Comparison of ENCODE assay signal across 6 worm cellular contexts in genomic region chrV:8221083-8221538, ce11.
TF ChIP-seq lines count a peak whose summit lies in the region.

Gene cogc-6 (minus strand): TSS chrV:8221316.
Gene air-1 (plus strand): TSS chrV:8221488.

TF ChIP-seq in whole organism, L1 larva, 84 proteins besides CTCF, POLR2A, EP300 and RAD21 (continues in another document):
- TF ChIP-seq ztf-4 (tag; optimal IDR thresholded peaks at IDR 0.05; lab: Kevin White, UChicago) (no peak), unc-30 (tag; optimal IDR thresholded peaks at IDR 0.05; lab: Kevin White, UChicago) (no peak), mep-1 (tag; optimal IDR thresholded peaks at IDR 0.05; lab: Kevin White, UChicago) (no peak), nhr-20 (tag; optimal IDR thresholded peaks at IDR 0.05; lab: Kevin White, UChicago) (no peak), vab-15 (tag; optimal IDR thresholded peaks at IDR 0.05; lab: Kevin White, UChicago) (no peak), zag-1 (tag; optimal IDR thresholded peaks at IDR 0.05; lab: Kevin White, UChicago) (no peak), F16B12.6 (tag; optimal IDR thresholded peaks at IDR 0.05; lab: Kevin White, UChicago) (no peak), lir-3 (tag; optimal IDR thresholded peaks at IDR 0.05; lab: Kevin White, UChicago; ENCODE audit: poor library complexity) (no peak), nhr-19 (GFP tag; conservative IDR thresholded peaks at IDR 0.05; lab: Robert Waterston, UW) (no peak), alr-1 (tag; optimal IDR thresholded peaks at IDR 0.05; lab: Kevin White, UChicago; ENCODE audit: borderline replicate concordance) (no peak), ama-1 (optimal IDR thresholded peaks at IDR 0.05; lab: Kevin White, UChicago) (no peak), ceh-82 (tag; optimal IDR thresholded peaks at IDR 0.05; lab: Kevin White, UChicago) (no peak), snu-23 (GFP tag; optimal IDR thresholded peaks at IDR 0.05; lab: Kevin White, UChicago) (peak; percentile 35), unc-62 (GFP tag; optimal IDR thresholded peaks at IDR 0.05; lab: Kevin White, UChicago) (no peak), fkh-4 (tag; optimal IDR thresholded peaks at IDR 0.05; lab: Kevin White, UChicago; ENCODE audit: borderline replicate concordance) (no peak)

TF ChIP-seq in whole organism, L2 larva, 48 proteins besides CTCF, POLR2A, EP300 and RAD21:
- peak; percentile 48 for TF ChIP-seq C34F6.9 (tag; optimal IDR thresholded peaks at IDR 0.05; lab: Kevin White, UChicago)
- TF ChIP-seq nhr-21 (tag; optimal IDR thresholded peaks at IDR 0.05; lab: Kevin White, UChicago) = no peak
- TF ChIP-seq nhr-11 (tag; optimal IDR thresholded peaks at IDR 0.05; lab: Kevin White, UChicago) = no peak
- TF ChIP-seq snpc-4 (tag; optimal IDR thresholded peaks at IDR 0.05; lab: Kevin White, UChicago) = peak; percentile 11
- TF ChIP-seq fos-1 (tag; optimal IDR thresholded peaks at IDR 0.05; lab: Kevin White, UChicago) = no peak
- no peak for TF ChIP-seq mbf-1 (tag; optimal IDR thresholded peaks at IDR 0.05; lab: Kevin White, UChicago)
- peak in 1 of 2 experiments; percentile 41 for TF ChIP-seq lsy-2 (tag; optimal IDR thresholded peaks at IDR 0.05; lab: Kevin White, UChicago)
- peak; percentile 34 for TF ChIP-seq unc-55 (GFP tag; optimal IDR thresholded peaks at IDR 0.05; lab: Kevin White, UChicago)
- peak; percentile 44 for TF ChIP-seq nhr-129 (tag; optimal IDR thresholded peaks at IDR 0.05; lab: Kevin White, UChicago)
- TF ChIP-seq elt-3 (tag; optimal IDR thresholded peaks at IDR 0.05; lab: Kevin White, UChicago) = no peak
- peak; percentile 53 for TF ChIP-seq gmeb-1 (tag; optimal IDR thresholded peaks at IDR 0.05; lab: Kevin White, UChicago)
- no peak for TF ChIP-seq ZK546.5 (tag; optimal IDR thresholded peaks at IDR 0.05; lab: Kevin White, UChicago)
- TF ChIP-seq dmd-4 (tag; optimal IDR thresholded peaks at IDR 0.05; lab: Kevin White, UChicago) = no peak
- no peak for TF ChIP-seq nhr-6 (tag; optimal IDR thresholded peaks at IDR 0.05; lab: Kevin White, UChicago)
- peak; percentile 88 for TF ChIP-seq crh-2 (tag; optimal IDR thresholded peaks at IDR 0.05; lab: Kevin White, UChicago)
- no peak for TF ChIP-seq nhr-237 (tag; optimal IDR thresholded peaks at IDR 0.05; lab: Kevin White, UChicago)
TF ChIP-seq in whole organism, L2 larva: peak in this region for 7.

TF ChIP-seq in whole organism, L3 larva, 47 proteins besides CTCF, POLR2A, EP300 and RAD21:
- TF ChIP-seq egl-5 (tag; optimal IDR thresholded peaks at IDR 0.05; lab: Kevin White, UChicago) (no peak), nhr-28 (tag; optimal IDR thresholded peaks at IDR 0.05; lab: Kevin White, UChicago) (no peak), snpc-4 (tag; optimal IDR thresholded peaks at IDR 0.05; lab: Kevin White, UChicago) (peak; percentile 53), pha-4 (tag; optimal IDR thresholded peaks at IDR 0.05; lab: Kevin White, UChicago) (peak; percentile 43), ceh-28 (tag; optimal IDR thresholded peaks at IDR 0.05; lab: Kevin White, UChicago) (peak; percentile 60), nhr-25 (tag; optimal IDR thresholded peaks at IDR 0.05; lab: Kevin White, UChicago) (no peak), hmg-11 (tag; optimal IDR thresholded peaks at IDR 0.05; lab: Kevin White, UChicago) (no peak), nhr-23 (tag; optimal IDR thresholded peaks at IDR 0.05; lab: Kevin White, UChicago) (peak; percentile 35), jun-1 (tag; optimal IDR thresholded peaks at IDR 0.05; lab: Kevin White, UChicago) (no peak), nfya-1 (tag; optimal IDR thresholded peaks at IDR 0.05; lab: Kevin White, UChicago; ENCODE audit: insufficient read depth) (peak; percentile 41), lin-15B (tag; optimal IDR thresholded peaks at IDR 0.05; lab: Kevin White, UChicago) (peak; percentile 25)

TF ChIP-seq in whole organism, L4 larva, 104 proteins besides CTCF, POLR2A, EP300 and RAD21:
- TF ChIP-seq mes-2 (tag; optimal IDR thresholded peaks at IDR 0.05; lab: Kevin White, UChicago; ENCODE audit: poor library complexity, severe bottlenecking) = peak; percentile 47
- no peak for TF ChIP-seq saeg-2 (GFP tag; IDR thresholded peaks at IDR 0.05; lab: Robert Waterston, UW)
- TF ChIP-seq lsy-2 (tag; optimal IDR thresholded peaks at IDR 0.05; lab: Kevin White, UChicago) = peak in 1 of 2 experiments; percentile 29
- peak; percentile 94 for TF ChIP-seq T20F7.1 (GFP tag; optimal IDR thresholded peaks at IDR 0.05; lab: Kevin White, UChicago)
- peak; percentile 86 for TF ChIP-seq Y48G9A.11 (GFP tag; IDR thresholded peaks at IDR 0.05; lab: Robert Waterston, UW)
- TF ChIP-seq daf-16 (GFP tag; optimal IDR thresholded peaks at IDR 0.05; lab: Kevin White, UChicago) = no peak
- TF ChIP-seq daf-16 (tag; optimal IDR thresholded peaks at IDR 0.05; lab: Kevin White, UChicago) = peak; percentile 3
- TF ChIP-seq egl-43 (GFP tag; IDR thresholded peaks at IDR 0.05; lab: Robert Waterston, UW) = no peak
- TF ChIP-seq dpl-1 (GFP tag; optimal IDR thresholded peaks at IDR 0.05; lab: Kevin White, UChicago) = peak; percentile 57

TF ChIP-seq in whole organism, mixed stage, embryonic, 35 proteins besides CTCF, POLR2A, EP300 and RAD21:
- no peak for TF ChIP-seq ceh-43 (GFP tag; optimal IDR thresholded peaks at IDR 0.05; lab: Kevin White, UChicago)
- TF ChIP-seq unc-120 (tag; optimal IDR thresholded peaks at IDR 0.05; lab: Kevin White, UChicago; ENCODE audit: poor library complexity, severe bottlenecking) = no peak
- peak; percentile 35 for TF ChIP-seq pha-4 (tag; optimal IDR thresholded peaks at IDR 0.05; lab: Kevin White, UChicago)
- peak; percentile 8 for TF ChIP-seq mep-1 (tag; optimal IDR thresholded peaks at IDR 0.05; lab: Kevin White, UChicago)
- no peak for TF ChIP-seq lsy-2 (tag; optimal IDR thresholded peaks at IDR 0.05; lab: Kevin White, UChicago)

TF ChIP-seq in whole organism, young adult, 124 proteins besides CTCF, POLR2A, EP300 and RAD21:
- TF ChIP-seq him-1 (tag; optimal IDR thresholded peaks at IDR 0.05; lab: Kevin White, UChicago) (no peak), fkh-3 (tag; optimal IDR thresholded peaks at IDR 0.05; lab: Kevin White, UChicago) (no peak), F33H1.4 (GFP tag; IDR thresholded peaks at IDR 0.05; lab: Robert Waterston, UW) (no peak), ceh-100 (GFP tag; IDR thresholded peaks at IDR 0.05; lab: Robert Waterston, UW) (no peak), ets-4 (GFP tag; optimal IDR thresholded peaks at IDR 0.05; lab: Kevin White, UChicago) (no peak), ceh-91 (GFP tag; IDR thresholded peaks at IDR 0.05; lab: Robert Waterston, UW) (no peak), snpc-4 (GFP tag; optimal IDR thresholded peaks at IDR 0.05; lab: Kevin White, UChicago) (peak; percentile 11), snpc-4 (tag; optimal IDR thresholded peaks at IDR 0.05; lab: Kevin White, UChicago) (peak in 1 of 4 experiments; percentile 30), mes-4 (tag; optimal IDR thresholded peaks at IDR 0.05; lab: Kevin White, UChicago) (no peak), attf-3 (GFP tag; conservative IDR thresholded peaks at IDR 0.05; lab: Robert Waterston, UW) (peak; percentile 94), madf-10 (tag; optimal IDR thresholded peaks at IDR 0.05; lab: Kevin White, UChicago) (no peak), efl-1 (GFP tag; optimal IDR thresholded peaks at IDR 0.05; lab: Kevin White, UChicago) (peak; percentile 36), somi-1 (GFP tag; optimal IDR thresholded peaks at IDR 0.05; lab: Kevin White, UChicago) (no peak), F52B5.7 (tag; optimal IDR thresholded peaks at IDR 0.05; lab: Kevin White, UChicago) (no peak), nhr-120 (GFP tag; IDR thresholded peaks at IDR 0.05; lab: Robert Waterston, UW) (no peak), mcd-1 (GFP tag; IDR thresholded peaks at IDR 0.05; lab: Robert Waterston, UW) (no peak), nfya-2 (GFP tag; IDR thresholded peaks at IDR 0.05; lab: Robert Waterston, UW) (no peak), bed-1 (GFP tag; IDR thresholded peaks at IDR 0.05; lab: Robert Waterston, UW) (no peak), lag-1 (GFP tag; IDR thresholded peaks at IDR 0.05; lab: Robert Waterston, UW) (no peak), nhr-80 (tag; optimal IDR thresholded peaks at IDR 0.05; lab: Kevin White, UChicago) (no peak), ekl-4 (GFP tag; IDR thresholded peaks at IDR 0.05; lab: Robert Waterston, UW) (no peak), unc-62 (GFP tag; optimal IDR thresholded peaks at IDR 0.05; lab: Kevin White, UChicago) (no peak)
